Worm (Caenorhabditis elegans) whole organism, young adult: Measurements from ENCODE around the gene Y51H7BR.8.
A peak's percentile ranks its signal among the peaks of the same experiment; 100 is the strongest.

Source experiments
- B0261.1 ChIP-seq: sonication (generic microtip); optimal IDR thresholded peaks from 2 replicates; lab custom pipeline; 2016; ENCODE audit warnings: mild to moderate bottlenecking, missing genetic modification characterization, moderate library complexity, missing compliant biosample characterization
- B0336.3 ChIP-seq: fragments of 200-800 bp; sonication (Bioruptor generic); IDR thresholded peaks from 2 replicates; pipeline ENCODE4 v1.3.6; 2022; ENCODE audit warnings: missing genetic modification characterization, missing compliant biosample characterization
- F49E8.2 ChIP-seq: sonication (generic microtip); optimal IDR thresholded peaks from 3 replicates; lab custom pipeline; 2017; ENCODE audit warnings: missing genetic modification characterization, mild to moderate bottlenecking, missing compliant biosample characterization, antibody characterized with exemption, moderate library complexity; ENCODE audit not compliant: insufficient read depth
- F57C9.4 ChIP-seq: sonication (generic microtip); optimal IDR thresholded peaks from 2 replicates; lab custom pipeline; 2017; ENCODE audit warnings: mild to moderate bottlenecking, missing genetic modification characterization, missing compliant biosample characterization
- T07F8.4 ChIP-seq: sonication (generic microtip); optimal IDR thresholded peaks from 2 replicates; lab custom pipeline; 2016; ENCODE audit warnings: mild to moderate bottlenecking, missing genetic modification characterization, moderate library complexity, missing compliant biosample characterization
- Y53F4B.3 ChIP-seq: fragments of 200-800 bp; sonication (Bioruptor generic); IDR thresholded peaks from 2 replicates; pipeline ENCODE4 v1.3.6; 2022; ENCODE audit warnings: missing genetic modification reagents, missing genetic modification characterization, missing compliant biosample characterization
- Y56A3A.18 ChIP-seq: fragments of 200-800 bp; sonication (Bioruptor generic); IDR thresholded peaks from 2 replicates; pipeline ENCODE4 v1.3.6; 2022; ENCODE audit warnings: missing genetic modification reagents, missing genetic modification characterization, missing compliant biosample characterization
- ama-1 ChIP-seq, 3 experiments: fragments of 150-350 bp in 1 of 3; sonication (generic microtip) in 2 of 3; optimal IDR thresholded peaks; 2 replicates each; lab custom pipeline; 2014 to 2018; ENCODE audit warnings: missing biosample characterization in 2 of 3, missing genetic modification characterization in 2 of 3, missing genetic modification reagents in 2 of 3
- aptf-2 ChIP-seq: fragments of 200-800 bp; sonication (Bioruptor generic); conservative IDR thresholded peaks from 2 replicates; pipeline ENCODE4 v1.3.6; 2022; ENCODE audit warnings: missing genetic modification reagents, missing genetic modification characterization, missing compliant biosample characterization
- atf-7 ChIP-seq: sonication (generic microtip); optimal IDR thresholded peaks from 2 replicates; lab custom pipeline; 2017; ENCODE audit warnings: mild to moderate bottlenecking, missing genetic modification characterization, missing compliant biosample characterization
- attf-3 ChIP-seq: fragments of 200-800 bp; sonication (Bioruptor generic); conservative IDR thresholded peaks from 2 replicates; pipeline ENCODE4 v1.3.6; 2022; ENCODE audit warnings: missing genetic modification reagents, missing genetic modification characterization, missing compliant biosample characterization
- bed-1 ChIP-seq: fragments of 200-800 bp; sonication (Bioruptor generic); IDR thresholded peaks from 2 replicates; pipeline ENCODE4 v1.3.6; 2022; ENCODE audit warnings: missing genetic modification reagents, missing genetic modification characterization, missing compliant biosample characterization
- bed-2 ChIP-seq: fragments of 200-800 bp; sonication (Bioruptor generic); IDR thresholded peaks from 2 replicates; pipeline ENCODE4 v1.3.6; 2022; ENCODE audit warnings: missing genetic modification reagents, missing genetic modification characterization, missing compliant biosample characterization
- die-1 ChIP-seq: sonication (generic microtip); optimal IDR thresholded peaks from 2 replicates; lab custom pipeline; 2016; ENCODE audit warnings: missing genotype, mild to moderate bottlenecking, missing genetic modification characterization, missing compliant biosample characterization
- dox-1 ChIP-seq: fragments of 200-800 bp; sonication (Bioruptor generic); IDR thresholded peaks from 2 replicates; pipeline ENCODE4 v1.3.6; 2022; ENCODE audit warnings: missing genetic modification reagents, missing genetic modification characterization, missing compliant biosample characterization
- dpff-1 ChIP-seq: sonication (generic microtip); optimal IDR thresholded peaks from 2 replicates; lab custom pipeline; 2017; ENCODE audit warnings: mild to moderate bottlenecking, missing genetic modification characterization, missing compliant biosample characterization
- dpl-1 ChIP-seq: fragments of 150-350 bp; optimal IDR thresholded peaks from 2 replicates; lab custom pipeline; 2014; ENCODE audit warnings: missing biosample characterization, missing genetic modification reagents, missing genetic modification characterization
- gei-17 ChIP-seq: fragments of 200-800 bp; sonication (Bioruptor generic); optimal IDR thresholded peaks from 2 replicates; lab custom pipeline; 2018; ENCODE audit warnings: mild to moderate bottlenecking, missing genetic modification characterization, missing compliant biosample characterization
- hsf-1 ChIP-seq: fragments of 200-800 bp; sonication (Bioruptor generic); IDR thresholded peaks from 2 replicates; pipeline ENCODE4 v1.3.6; 2022; ENCODE audit warnings: missing genetic modification reagents, missing genetic modification characterization, missing compliant biosample characterization
- lin-26 ChIP-seq: fragments of 200-800 bp; sonication (Bioruptor generic); IDR thresholded peaks from 2 replicates; pipeline ENCODE4 v1.3.6; 2022; ENCODE audit warnings: missing genetic modification reagents, missing genetic modification characterization, missing compliant biosample characterization
- lin-35 ChIP-seq, 3 experiments: fragments of 150-350 bp in 2 of 3; sonication (generic microtip) in 1 of 3; optimal IDR thresholded peaks; 2 replicates each; lab custom pipeline; 2014 to 2018; ENCODE audit warnings: missing biosample characterization in 3 of 3, missing genetic modification characterization in 3 of 3, missing genetic modification reagents in 3 of 3
- lin-40 ChIP-seq: sonication (generic microtip); optimal IDR thresholded peaks from 2 replicates; lab custom pipeline; 2016; ENCODE audit warnings: missing genetic modification characterization, mild to moderate bottlenecking, missing compliant biosample characterization, missing genotype, missing genetic modification reagents
- lir-1 ChIP-seq: fragments of 200-800 bp; sonication (Bioruptor generic); conservative IDR thresholded peaks from 2 replicates; pipeline ENCODE4 v1.3.6; 2022; ENCODE audit warnings: missing genetic modification reagents, missing genetic modification characterization, missing compliant biosample characterization
- lsy-27 ChIP-seq: sonication (generic microtip); optimal IDR thresholded peaks from 2 replicates; lab custom pipeline; 2017; ENCODE audit warnings: missing genetic modification characterization, mild to moderate bottlenecking, missing compliant biosample characterization, antibody characterized with exemption, missing genotype, borderline replicate concordance; ENCODE audit not compliant: insufficient read depth
- madf-8 ChIP-seq: fragments of 200-800 bp; sonication (Bioruptor generic); conservative IDR thresholded peaks from 2 replicates; pipeline ENCODE4 v1.3.6; 2022; ENCODE audit warnings: missing genetic modification reagents, missing genetic modification characterization, missing compliant biosample characterization
- mel-28 ChIP-seq: sonication (generic microtip); optimal IDR thresholded peaks from 2 replicates; lab custom pipeline; 2016; ENCODE audit warnings: borderline replicate concordance, mild to moderate bottlenecking, missing genetic modification characterization, missing compliant biosample characterization
- mxl-1 ChIP-seq: sonication (generic microtip); optimal IDR thresholded peaks from 2 replicates; lab custom pipeline; 2016; ENCODE audit warnings: missing genetic modification characterization, missing compliant biosample characterization
- nfya-1 ChIP-seq: sonication (generic microtip); optimal IDR thresholded peaks from 2 replicates; lab custom pipeline; 2017; ENCODE audit warnings: antibody characterized with exemption, missing compliant biosample characterization, missing genetic modification characterization, borderline replicate concordance; ENCODE audit not compliant: insufficient read depth
- nfyb-1 ChIP-seq: fragments of 200-800 bp; sonication (Bioruptor generic); IDR thresholded peaks from 2 replicates; pipeline ENCODE4 v1.3.6; 2022; ENCODE audit warnings: missing genetic modification reagents, missing genetic modification characterization, missing compliant biosample characterization
- nhr-27 ChIP-seq: fragments of 200-800 bp; sonication (Bioruptor generic); optimal IDR thresholded peaks from 2 replicates; lab custom pipeline; 2018; ENCODE audit warnings: mild to moderate bottlenecking, missing genetic modification characterization, moderate library complexity, missing compliant biosample characterization
- nhr-80 ChIP-seq: sonication (generic microtip); optimal IDR thresholded peaks from 2 replicates; lab custom pipeline; 2016; ENCODE audit warnings: missing genetic modification characterization, missing compliant biosample characterization
- pbrm-1 ChIP-seq: fragments of 200-800 bp; sonication (Bioruptor generic); IDR thresholded peaks from 2 replicates; pipeline ENCODE4 v1.3.6; 2022; ENCODE audit warnings: missing genetic modification reagents, missing genetic modification characterization, missing compliant biosample characterization
- pha-4 ChIP-seq: fragments of 150-350 bp; sonication (generic microtip); optimal IDR thresholded peaks from 2 replicates; lab custom pipeline; 2014; ENCODE audit warnings: missing biosample characterization, missing genetic modification reagents, missing genetic modification characterization
- rec-8 ChIP-seq, 2 experiments: sonication (generic microtip); optimal IDR thresholded peaks; 2 replicates each; lab custom pipeline; 2016; ENCODE audit warnings: mild to moderate bottlenecking in 2 of 2, missing genetic modification characterization in 2 of 2, missing genetic modification reagents in 2 of 2, missing genotype in 2 of 2, missing biosample characterization in 1 of 2, missing compliant biosample characterization in 1 of 2, moderate library complexity in 1 of 2
- repo-1 ChIP-seq: sonication (generic microtip); optimal IDR thresholded peaks from 2 replicates; lab custom pipeline; 2017; ENCODE audit warnings: mild to moderate bottlenecking, missing genetic modification characterization, missing compliant biosample characterization
- rpc-1 ChIP-seq, 2 experiments: fragments of 150-350 bp in 1 of 2; sonication (generic microtip) in 1 of 2; optimal IDR thresholded peaks; 2 replicates each; lab custom pipeline; 2014 to 2018; ENCODE audit warnings: missing biosample characterization in 1 of 2, missing genetic modification characterization in 1 of 2, missing genetic modification reagents in 1 of 2, missing genotype in 1 of 2
- snpc-1.1 ChIP-seq: sonication (generic microtip); optimal IDR thresholded peaks from 2 replicates; lab custom pipeline; 2017; ENCODE audit warnings: missing genetic modification characterization, mild to moderate bottlenecking, missing compliant biosample characterization, antibody characterized with exemption, moderate library complexity, missing genotype, missing genetic modification reagents; ENCODE audit not compliant: insufficient read depth
- snpc-1.3 ChIP-seq: sonication (generic microtip); optimal IDR thresholded peaks from 2 replicates; lab custom pipeline; 2017; ENCODE audit warnings: missing genetic modification characterization, mild to moderate bottlenecking, missing compliant biosample characterization, antibody characterized with exemption, moderate library complexity, missing genotype, missing genetic modification reagents; ENCODE audit not compliant: insufficient read depth
- tbp1 ChIP-seq: fragments of 200-800 bp; sonication (Bioruptor generic); optimal IDR thresholded peaks from 2 replicates; lab custom pipeline; 2018; ENCODE audit warnings: mild to moderate bottlenecking, missing genetic modification characterization, missing compliant biosample characterization
- tlf-1 ChIP-seq: fragments of 200-800 bp; sonication (Bioruptor generic); optimal IDR thresholded peaks from 2 replicates; lab custom pipeline; 2018; ENCODE audit warnings: mild to moderate bottlenecking, missing genetic modification characterization, missing compliant biosample characterization
- unc-130 ChIP-seq: sonication (generic microtip); optimal IDR thresholded peaks from 2 replicates; lab custom pipeline; 2016; ENCODE audit warnings: missing genetic modification reagents, missing genetic modification characterization, missing compliant biosample characterization
- ztf-25 ChIP-seq: fragments of 200-800 bp; sonication (Bioruptor generic); IDR thresholded peaks from 2 replicates; pipeline ENCODE4 v1.3.6; 2022; ENCODE audit warnings: missing genetic modification reagents, missing genetic modification characterization, missing compliant biosample characterization

The Y51H7BR.8 gene

ce11 chrII:1475328-1475727 is 43.7 kb upstream of the Y51H7BR.8 start:
- TF ChIP-seq nhr-80 (tag; lab: Kevin White, UChicago) (peak; percentile 28), rec-8 (tag; optimal IDR thresholded peaks at IDR 0.05; lab: Kevin White, UChicago) (no peak)

ce11 chrII:1476016-1476415 is 43.0 kb upstream of the Y51H7BR.8 start:
- TF ChIP-seq rpc-1 (optimal IDR thresholded peaks at IDR 0.05; lab: Kevin White, UChicago) (peak; percentile 11), rpc-1 (tag; optimal IDR thresholded peaks at IDR 0.05; lab: Kevin White, UChicago) (peak; percentile 54), pha-4 (tag; lab: Kevin White, UChicago) (no peak), dpl-1 (no peak), nfya-1 (tag; lab: Kevin White, UChicago) (no peak), ama-1 (optimal IDR thresholded peaks at IDR 0.05; lab: Kevin White, UChicago) (no peak), ama-1 (GFP tag; optimal IDR thresholded peaks at IDR 0.05; lab: Kevin White, UChicago) (no peak), snpc-1.3 (no peak), nhr-27 (tag; lab: Kevin White, UChicago) (no peak), B0336.3 (no peak), tbp1 (GFP tag; lab: Kevin White, UChicago) (peak; percentile 59), attf-3 (no peak), mel-28 (tag; lab: Kevin White, UChicago) (no peak), ztf-25 (GFP tag; lab: Robert Waterston, UW) (no peak), snpc-1.1 (no peak)
- TF ChIP-seq, all 124 proteins: peak for 2

DNA sequence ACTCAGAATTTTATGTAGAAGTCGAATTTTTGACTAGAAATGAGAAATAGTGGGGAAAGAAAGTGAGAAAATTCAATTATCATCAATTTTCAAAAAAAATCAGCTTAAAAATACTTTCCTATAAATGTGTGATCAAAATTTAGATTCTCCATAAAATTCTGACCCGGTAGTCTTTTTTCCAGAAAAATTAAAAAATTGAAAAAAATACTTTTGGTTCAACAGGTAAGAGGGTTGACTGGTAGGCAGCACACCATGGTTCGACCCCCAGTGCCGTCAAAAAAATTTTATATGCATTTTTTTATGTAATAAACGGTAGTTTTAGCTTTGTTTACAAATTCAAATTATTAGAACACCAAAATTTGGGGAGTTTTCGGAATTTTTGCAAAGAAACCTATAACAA is 41.7 kb upstream of the Y51H7BR.8 start:
- TF ChIP-seq B0261.1 (tag; lab: Kevin White, UChicago) (peak; percentile 57), rec-8 (tag; optimal IDR thresholded peaks at IDR 0.05; lab: Kevin White, UChicago) (peak in 1 of 2 experiments; percentile 2), bed-2 (GFP tag; lab: Robert Waterston, UW) (no peak), lin-35 (GFP tag; optimal IDR thresholded peaks at IDR 0.05; lab: Kevin White, UChicago) (no peak), lin-40 (tag; lab: Kevin White, UChicago) (no peak), nhr-80 (tag; lab: Kevin White, UChicago) (no peak), dpff-1 (tag; lab: Kevin White, UChicago) (no peak), lin-26 (GFP tag; lab: Robert Waterston, UW) (no peak), T07F8.4 (tag; lab: Kevin White, UChicago) (no peak), F57C9.4 (tag; lab: Kevin White, UChicago) (no peak), Y56A3A.18 (GFP tag; lab: Robert Waterston, UW) (no peak), snpc-1.3 (no peak), ama-1 (optimal IDR thresholded peaks at IDR 0.05; lab: Kevin White, UChicago) (no peak), ama-1 (GFP tag; optimal IDR thresholded peaks at IDR 0.05; lab: Kevin White, UChicago) (no peak), tlf-1 (GFP tag; lab: Kevin White, UChicago) (no peak), gei-17 (no peak), Y53F4B.3 (GFP tag; lab: Robert Waterston, UW) (no peak), lsy-27 (tag; lab: Kevin White, UChicago) (no peak), unc-130 (no peak), mel-28 (tag; lab: Kevin White, UChicago) (no peak), die-1 (no peak), bed-1 (no peak), pbrm-1 (GFP tag; lab: Robert Waterston, UW) (no peak), dox-1 (GFP tag; lab: Robert Waterston, UW) (no peak), tbp1 (GFP tag; lab: Kevin White, UChicago) (peak; percentile 82), rpc-1 (optimal IDR thresholded peaks at IDR 0.05; lab: Kevin White, UChicago) (peak; percentile 39), rpc-1 (tag; optimal IDR thresholded peaks at IDR 0.05; lab: Kevin White, UChicago) (peak; percentile 71), mxl-1 (tag; lab: Kevin White, UChicago) (no peak), repo-1 (tag; lab: Kevin White, UChicago) (no peak), F49E8.2 (no peak), madf-8 (no peak), aptf-2 (no peak), hsf-1 (GFP tag; lab: Robert Waterston, UW) (no peak), lir-1 (GFP tag; lab: Robert Waterston, UW) (no peak), atf-7 (tag; lab: Kevin White, UChicago) (no peak), nfyb-1 (GFP tag; lab: Robert Waterston, UW) (no peak), ztf-25 (GFP tag; lab: Robert Waterston, UW) (no peak)
